Worm (Caenorhabditis elegans) whole organism, L4 larva: ENCODE data around the gene T14B4.9.

Experiments
- F10B5.3 ChIP-seq: sonication (generic microtip); optimal IDR thresholded peaks from 2 replicates; lab custom pipeline; 2016; ENCODE audit warnings: mild to moderate bottlenecking, missing genetic modification characterization, missing compliant biosample characterization
- F49E8.2 ChIP-seq: sonication (generic microtip); optimal IDR thresholded peaks from 2 replicates; lab custom pipeline; 2016; ENCODE audit warnings: missing compliant biosample characterization, mild to moderate bottlenecking, missing genetic modification characterization, borderline replicate concordance
- Y5F2A.4 ChIP-seq: fragments of 200-800 bp; sonication (Bioruptor generic); optimal IDR thresholded peaks from 2 replicates; lab custom pipeline; 2018; ENCODE audit warnings: mild to moderate bottlenecking, missing genetic modification characterization, missing compliant biosample characterization
- aha-1 ChIP-seq: fragments of 150-350 bp; peaks from one replicate; lab custom pipeline; 2014; ENCODE audit warnings: missing biosample characterization, missing genetic modification characterization
- ama-1 ChIP-seq: fragments of 150-350 bp; optimal IDR thresholded peaks from 2 replicates; lab custom pipeline; 2014; ENCODE audit warnings: inconsistent platforms, mixed read lengths
- ceh-28 ChIP-seq: fragments of 150-350 bp; optimal IDR thresholded peaks from 2 replicates; lab custom pipeline; 2014; ENCODE audit warnings: missing biosample characterization, missing genetic modification reagents, missing genetic modification characterization
- ceh-32 ChIP-seq: sonication (generic microtip); optimal IDR thresholded peaks from 2 replicates; lab custom pipeline; 2016; ENCODE audit warnings: mild to moderate bottlenecking, missing genetic modification characterization, missing compliant biosample characterization; ENCODE audit not compliant: poor library complexity
- ces-1 ChIP-seq: fragments of 150-350 bp; sonication (generic microtip); optimal IDR thresholded peaks from 4 replicates; lab custom pipeline; 2014; ENCODE audit warnings: missing biosample characterization, missing genetic modification reagents, missing genetic modification characterization
- ctbp-1 ChIP-seq: fragments of 200-800 bp; sonication (Bioruptor generic); IDR thresholded peaks from 2 replicates; pipeline ENCODE4 v1.3.6; 2022; ENCODE audit warnings: missing genetic modification reagents, missing genetic modification characterization, missing compliant biosample characterization
- daf-12 ChIP-seq: fragments of 150-350 bp; optimal IDR thresholded peaks from 2 replicates; lab custom pipeline; 2014; ENCODE audit warnings: missing biosample characterization, missing genetic modification reagents, missing genetic modification characterization
- daf-16 ChIP-seq, 3 experiments: sonication (generic microtip); optimal IDR thresholded peaks; 2 replicates each; lab custom pipeline; 2016 to 2017; ENCODE audit warnings: missing genetic modification characterization in 3 of 3, missing genetic modification reagents in 3 of 3, mild to moderate bottlenecking in 2 of 3, missing compliant biosample characterization in 2 of 3, missing biosample characterization in 1 of 3, moderate library complexity in 1 of 3
- daf-8 ChIP-seq: fragments of 200-800 bp; sonication (Bioruptor generic); IDR thresholded peaks from 2 replicates; pipeline ENCODE4 v1.3.6; 2022; ENCODE audit warnings: missing genetic modification characterization, missing compliant biosample characterization
- dmd-6 ChIP-seq: fragments of 200-800 bp; sonication (Bioruptor generic); IDR thresholded peaks from 2 replicates; pipeline ENCODE4 v1.3.6; 2022; ENCODE audit warnings: missing genetic modification reagents, missing genetic modification characterization, missing compliant biosample characterization
- dpl-1 ChIP-seq: fragments of 150-350 bp; optimal IDR thresholded peaks from 2 replicates; lab custom pipeline; 2014; ENCODE audit warnings: missing biosample characterization, missing genetic modification reagents, missing genetic modification characterization
- duxl-1 ChIP-seq: sonication (generic microtip); optimal IDR thresholded peaks from 2 replicates; lab custom pipeline; 2016; ENCODE audit warnings: mild to moderate bottlenecking, missing genetic modification characterization, moderate library complexity, missing compliant biosample characterization; ENCODE audit not compliant: poor library complexity
- dve-1 ChIP-seq: sonication (generic microtip); optimal IDR thresholded peaks from 2 replicates; lab custom pipeline; 2017; ENCODE audit warnings: antibody characterized with exemption, mild to moderate bottlenecking, missing genetic modification characterization, missing compliant biosample characterization; ENCODE audit not compliant: insufficient read depth
- egl-43 ChIP-seq: fragments of 200-800 bp; sonication (Bioruptor generic); IDR thresholded peaks from 2 replicates; pipeline ENCODE4 v1.3.6; 2022; ENCODE audit warnings: missing genetic modification reagents, missing genetic modification characterization, missing compliant biosample characterization
- fkh-10 ChIP-seq: fragments of 150-350 bp; optimal IDR thresholded peaks from 2 replicates; lab custom pipeline; 2014; ENCODE audit warnings: missing biosample characterization, missing genetic modification reagents, missing genetic modification characterization
- hlh-11 ChIP-seq: fragments of 200-800 bp; sonication (Bioruptor generic); optimal IDR thresholded peaks from 2 replicates; lab custom pipeline; 2018; ENCODE audit warnings: mild to moderate bottlenecking, missing genetic modification characterization, missing compliant biosample characterization
- hlh-30 ChIP-seq: sonication (generic microtip); optimal IDR thresholded peaks from 2 replicates; lab custom pipeline; 2017; ENCODE audit warnings: antibody characterized with exemption, mild to moderate bottlenecking, missing genetic modification characterization, missing compliant biosample characterization; ENCODE audit not compliant: insufficient read depth
- hmg-1.1 ChIP-seq: fragments of 200-800 bp; sonication (Bioruptor generic); IDR thresholded peaks from 2 replicates; pipeline ENCODE4 v1.3.6; 2022; ENCODE audit warnings: missing genetic modification reagents, missing genetic modification characterization, missing compliant biosample characterization
- jun-1 ChIP-seq: fragments of 150-350 bp; optimal IDR thresholded peaks from 2 replicates; lab custom pipeline; 2014; ENCODE audit warnings: missing biosample characterization, missing genetic modification reagents, missing genetic modification characterization
- lim-7 ChIP-seq: fragments of 200-800 bp; sonication (Bioruptor generic); IDR thresholded peaks from 2 replicates; pipeline ENCODE4 v1.3.6; 2022; ENCODE audit warnings: missing genetic modification characterization, missing compliant biosample characterization
- lir-3 ChIP-seq: sonication (generic microtip); optimal IDR thresholded peaks from 2 replicates; lab custom pipeline; 2016; ENCODE audit warnings: mild to moderate bottlenecking, missing genetic modification characterization, missing compliant biosample characterization
- lsy-2 ChIP-seq, 2 experiments: fragments of 150-350 bp in 1 of 2; sonication (generic microtip) in 1 of 2; optimal IDR thresholded peaks; 2 replicates each; lab custom pipeline; 2014 to 2017; ENCODE audit warnings: missing biosample characterization in 2 of 2, missing genetic modification characterization in 2 of 2
- mdl-1 ChIP-seq, 2 experiments: fragments of 150-350 bp in 1 of 2; sonication (generic microtip) in 1 of 2; optimal IDR thresholded peaks; 2 replicates each; lab custom pipeline; 2014 to 2017; ENCODE audit warnings: missing biosample characterization in 2 of 2, missing genetic modification characterization in 2 of 2
- mxl-3 ChIP-seq: fragments of 200-800 bp; sonication (Bioruptor generic); optimal IDR thresholded peaks from 2 replicates; lab custom pipeline; 2018; ENCODE audit warnings: mild to moderate bottlenecking, missing genetic modification characterization, missing compliant biosample characterization
- nhr-102 ChIP-seq: sonication (generic microtip); optimal IDR thresholded peaks from 2 replicates; lab custom pipeline; 2016; ENCODE audit warnings: mild to moderate bottlenecking, missing genetic modification characterization, moderate library complexity, missing compliant biosample characterization
- nhr-28 ChIP-seq: fragments of 150-350 bp; optimal IDR thresholded peaks from 2 replicates; lab custom pipeline; 2014; ENCODE audit warnings: missing biosample characterization, missing genetic modification characterization
- nhr-42 ChIP-seq: fragments of 200-800 bp; sonication (Bioruptor generic); IDR thresholded peaks from 2 replicates; pipeline ENCODE4 v1.3.6; 2022; ENCODE audit warnings: missing genetic modification characterization, missing compliant biosample characterization
- nhr-48 ChIP-seq: sonication (generic microtip); optimal IDR thresholded peaks from 2 replicates; lab custom pipeline; 2016; ENCODE audit warnings: mild to moderate bottlenecking, missing genetic modification characterization, missing compliant biosample characterization
- nhr-6 ChIP-seq: fragments of 150-350 bp; optimal IDR thresholded peaks from 2 replicates; lab custom pipeline; 2014; ENCODE audit warnings: missing biosample characterization, missing genetic modification characterization
- nhr-77 ChIP-seq: fragments of 150-350 bp; optimal IDR thresholded peaks from 2 replicates; lab custom pipeline; 2014; ENCODE audit warnings: missing biosample characterization, missing genetic modification characterization
- pqm-1 ChIP-seq: sonication (generic microtip); optimal IDR thresholded peaks from 2 replicates; lab custom pipeline; 2017; ENCODE audit warnings: missing biosample characterization, missing genetic modification characterization
- set-16 ChIP-seq: fragments of 200-800 bp; sonication (Bioruptor generic); IDR thresholded peaks from 2 replicates; pipeline ENCODE4 v1.3.6; 2022; ENCODE audit warnings: missing genetic modification reagents, missing genetic modification characterization, missing compliant biosample characterization
- skn-1 ChIP-seq: fragments of 150-350 bp; optimal IDR thresholded peaks from 2 replicates; lab custom pipeline; 2014; ENCODE audit warnings: missing biosample characterization, missing genetic modification characterization
- snpc-4 ChIP-seq: fragments of 150-350 bp; optimal IDR thresholded peaks from 2 replicates; lab custom pipeline; 2014; ENCODE audit warnings: missing biosample characterization, missing genetic modification characterization
- spr-1 ChIP-seq: sonication (generic microtip); optimal IDR thresholded peaks from 2 replicates; lab custom pipeline; 2016; ENCODE audit warnings: mild to moderate bottlenecking, missing genetic modification characterization, missing compliant biosample characterization
- unc-130 ChIP-seq: sonication (generic microtip); optimal IDR thresholded peaks from 2 replicates; lab custom pipeline; 2016; ENCODE audit warnings: missing genetic modification reagents, missing genetic modification characterization, missing compliant biosample characterization
- unc-39 ChIP-seq: sonication (generic microtip); optimal IDR thresholded peaks from 2 replicates; lab custom pipeline; 2017; ENCODE audit warnings: missing biosample characterization, missing genetic modification characterization
- zfp-2 ChIP-seq: sonication (generic microtip); optimal IDR thresholded peaks from 2 replicates; lab custom pipeline; 2016; ENCODE audit warnings: mild to moderate bottlenecking, missing genetic modification characterization, missing compliant biosample characterization
- zfp-3 ChIP-seq: fragments of 200-800 bp; sonication (Bioruptor generic); conservative IDR thresholded peaks from 2 replicates; pipeline ENCODE4 v1.3.6; 2022; ENCODE audit warnings: missing genetic modification reagents, missing genetic modification characterization, missing compliant biosample characterization
- ztf-11 ChIP-seq: fragments of 150-350 bp; optimal IDR thresholded peaks from 2 replicates; lab custom pipeline; 2014; ENCODE audit warnings: missing biosample characterization, missing genetic modification characterization

Gene T14B4.9

ce11 chrII:6712177-6712981, 21.2 kb downstream of the T14B4.9 start, which contains the start of the genes dpy-10 and T14B4.19:
Gene dpy-10, minus strand, starts transcription at chrII:6712227.
Gene T14B4.19, minus strand, starts transcription at chrII:6712931.
- TF ChIP-seq hlh-11 (tag; lab: Kevin White, UChicago) (peak; percentile 61), lsy-2 (tag; optimal IDR thresholded peaks at IDR 0.05; lab: Kevin White, UChicago) (peak in 1 of 2 experiments; percentile 37), nhr-6 (no peak), skn-1 (no peak), aha-1 (peak; percentile 3), ceh-28 (no peak), mdl-1 (tag; optimal IDR thresholded peaks at IDR 0.05; lab: Kevin White, UChicago) (peak in 1 of 2 experiments; percentile 27), ceh-32 (tag; lab: Kevin White, UChicago) (no peak), nhr-48 (tag; lab: Kevin White, UChicago) (no peak), zfp-2 (tag; lab: Kevin White, UChicago) (no peak), ama-1 (no peak), unc-130 (GFP tag; lab: Kevin White, UChicago) (no peak), daf-8 (no peak), hlh-30 (peak; percentile 41), nhr-42 (no peak), lim-7 (GFP tag; lab: Robert Waterston, UW) (no peak), nhr-102 (tag; lab: Kevin White, UChicago) (no peak), mxl-3 (peak; percentile 73), F10B5.3 (no peak), nhr-28 (tag; lab: Kevin White, UChicago) (peak; percentile 44), hmg-1.1 (GFP tag; lab: Robert Waterston, UW) (no peak), dpl-1 (GFP tag; lab: Kevin White, UChicago) (no peak)

ce11 chrII:6710596-6710995, 23.0 kb downstream of the T14B4.9 start:
- TF ChIP-seq ztf-11 (tag; lab: Kevin White, UChicago) (no peak), lir-3 (tag; lab: Kevin White, UChicago) (no peak), set-16 (GFP tag; lab: Robert Waterston, UW) (peak; percentile 74; the same call in 1 of the 2 replicates), F49E8.2 (tag; lab: Kevin White, UChicago) (no peak), zfp-3 (GFP tag; lab: Robert Waterston, UW) (no peak), skn-1 (no peak), jun-1 (tag; lab: Kevin White, UChicago) (no peak), dve-1 (tag; lab: Kevin White, UChicago) (no peak), nhr-28 (tag; lab: Kevin White, UChicago) (no peak), Y5F2A.4 (GFP tag; lab: Kevin White, UChicago) (no peak), egl-43 (0 out of 2 replicates have a peak, but pooled peaks have one; percentile 3), unc-39 (no peak), pqm-1 (tag; lab: Kevin White, UChicago) (no peak), hmg-1.1 (GFP tag; lab: Robert Waterston, UW) (no peak), aha-1 (peak; percentile 11)

ce11 chrII:6709680-6710079, 23.9 kb downstream of the T14B4.9 start:
- no peak for TF ChIP-seq nhr-77
- no peak for TF ChIP-seq ceh-32 (tag; lab: Kevin White, UChicago)
- TF ChIP-seq spr-1 (tag; lab: Kevin White, UChicago), result no peak
- TF ChIP-seq daf-12 (tag; lab: Kevin White, UChicago), result no peak
- no peak for TF ChIP-seq daf-16 (GFP tag; optimal IDR thresholded peaks at IDR 0.05; lab: Kevin White, UChicago)
- no peak for TF ChIP-seq daf-16 (tag; optimal IDR thresholded peaks at IDR 0.05; lab: Kevin White, UChicago)
- TF ChIP-seq fkh-10 (GFP tag; lab: Kevin White, UChicago), result peak; percentile 69
- no peak for TF ChIP-seq nhr-102 (tag; lab: Kevin White, UChicago)
- no peak for TF ChIP-seq duxl-1 (tag; lab: Kevin White, UChicago)
- peak; percentile 59; the same call in 1 of the 2 replicates for TF ChIP-seq ctbp-1 (GFP tag; lab: Robert Waterston, UW)
- no peak for TF ChIP-seq snpc-4 (tag; lab: Kevin White, UChicago)
- TF ChIP-seq ces-1, result peak; percentile 49
- no peak for TF ChIP-seq jun-1 (tag; lab: Kevin White, UChicago)
- no peak for TF ChIP-seq dmd-6
